Worm (Caenorhabditis elegans): ENCODE measurements around the gene algn-2.

Gene algn-2

ce11 chrII:5358137-5358745 is 16.8 kb upstream of the algn-2 start, which contains the start of the genes F09E5.11 and bmy-1 (continued):
- TF ChIP-seq nhr-25 (tag; optimal IDR thresholded peaks at IDR 0.05; ENCODE audit: borderline replicate concordance, insufficient read depth), result peak; percentile 2
- peak; percentile 83 for TF ChIP-seq dmd-9 (GFP tag; IDR thresholded peaks at IDR 0.05)
- peak; percentile 54 for TF ChIP-seq set-16 (GFP tag; IDR thresholded peaks at IDR 0.05)
- TF ChIP-seq daf-19 (GFP tag; conservative IDR thresholded peaks at IDR 0.05), result no peak
- TF ChIP-seq R02D3.7 (tag; optimal IDR thresholded peaks at IDR 0.05), result peak; percentile 93
- TF ChIP-seq ctbp-1 (GFP tag; IDR thresholded peaks at IDR 0.05), result 0 out of 2 replicates have a peak, but pooled peaks have one; percentile 54
- TF ChIP-seq mep-1 (tag; optimal IDR thresholded peaks at IDR 0.05), result peak; percentile 81
- peak; percentile 61; the same call in 1 of the 2 replicates for TF ChIP-seq arid-1 (GFP tag; conservative IDR thresholded peaks at IDR 0.05)
- no peak for TF ChIP-seq ztf-11 (tag; optimal IDR thresholded peaks at IDR 0.05)
- TF ChIP-seq cey-2 (tag; optimal IDR thresholded peaks at IDR 0.05; ENCODE audit: borderline replicate concordance, insufficient read depth), result no peak
- no peak for TF ChIP-seq daf-8 (GFP tag; IDR thresholded peaks at IDR 0.05)
- no peak for TF ChIP-seq ceh-28 (tag; optimal IDR thresholded peaks at IDR 0.05)
- peak; percentile 58 for TF ChIP-seq F37D6.2 (tag; optimal IDR thresholded peaks at IDR 0.05)
- no peak for TF ChIP-seq F44E2.7 (GFP tag; IDR thresholded peaks at IDR 0.05)
- no peak for TF ChIP-seq ceh-32 (tag; optimal IDR thresholded peaks at IDR 0.05; ENCODE audit: poor library complexity)
- peak in 1 of 2 experiments; percentile 36 for TF ChIP-seq mdl-1 (tag; optimal IDR thresholded peaks at IDR 0.05)
- TF ChIP-seq lin-39 (tag; optimal IDR thresholded peaks at IDR 0.05), result no peak
- no peak for TF ChIP-seq zip-11 (GFP tag; IDR thresholded peaks at IDR 0.05)
- TF ChIP-seq ZK546.5 (tag; optimal IDR thresholded peaks at IDR 0.05), result no peak
- TF ChIP-seq php-3 (GFP tag; IDR thresholded peaks at IDR 0.05), result 0 out of 2 replicates have a peak, but pooled peaks have one; percentile 15
- no peak for TF ChIP-seq zag-1 (tag; optimal IDR thresholded peaks at IDR 0.05)
- TF ChIP-seq nhr-77 (tag; optimal IDR thresholded peaks at IDR 0.05), result peak; percentile 70
- TF ChIP-seq saeg-2 (GFP tag; IDR thresholded peaks at IDR 0.05), result peak; percentile 60; the same call in 1 of the 2 replicates
- peak; percentile 67 for TF ChIP-seq madf-9 (GFP tag; conservative IDR thresholded peaks at IDR 0.05)
- TF ChIP-seq fkh-10 (GFP tag; optimal IDR thresholded peaks at IDR 0.05), result peak; percentile 61
- no peak for TF ChIP-seq aly-2 (tag; optimal IDR thresholded peaks at IDR 0.05)
- TF ChIP-seq nhr-76 (tag; optimal IDR thresholded peaks at IDR 0.05), result no peak
- TF ChIP-seq attf-4 (tag; optimal IDR thresholded peaks at IDR 0.05), result no peak
- TF ChIP-seq dmd-8 (GFP tag; IDR thresholded peaks at IDR 0.05), result no peak
- TF ChIP-seq lin-1 (GFP tag; IDR thresholded peaks at IDR 0.05), result no peak
- peak; percentile 79 for TF ChIP-seq dpl-1 (GFP tag; optimal IDR thresholded peaks at IDR 0.05)
- peak; percentile 70 for TF ChIP-seq nhr-6 (tag; optimal IDR thresholded peaks at IDR 0.05)
- TF ChIP-seq skn-1 (tag; optimal IDR thresholded peaks at IDR 0.05), result no peak
- no peak for TF ChIP-seq snpc-4 (tag; optimal IDR thresholded peaks at IDR 0.05)
- no peak for TF ChIP-seq nhr-111 (GFP tag; optimal IDR thresholded peaks at IDR 0.05)
- TF ChIP-seq T26A8.4 (GFP tag; IDR thresholded peaks at IDR 0.05), result peak; percentile 80
- peak; percentile 60 for TF ChIP-seq nhr-102 (tag; optimal IDR thresholded peaks at IDR 0.05)
- peak; percentile 83 for TF ChIP-seq lin-15B (tag; optimal IDR thresholded peaks at IDR 0.05)
- TF ChIP-seq unc-39 (tag; optimal IDR thresholded peaks at IDR 0.05), result no peak
- peak; percentile 67 for TF ChIP-seq pha-4 (GFP tag; IDR thresholded peaks at IDR 0.05)
- no peak for TF ChIP-seq pha-4 (tag; optimal IDR thresholded peaks at IDR 0.05)
- TF ChIP-seq nhr-237 (tag; optimal IDR thresholded peaks at IDR 0.05), result no peak
- no peak for TF ChIP-seq lin-29 (GFP tag; IDR thresholded peaks at IDR 0.05)
- no peak for TF ChIP-seq D1046.2 (GFP tag; IDR thresholded peaks at IDR 0.05)
- peak; percentile 84 for TF ChIP-seq dve-1 (tag; optimal IDR thresholded peaks at IDR 0.05; ENCODE audit: insufficient read depth)
- TF ChIP-seq F10B5.3 (tag; optimal IDR thresholded peaks at IDR 0.05), result no peak
- TF ChIP-seq pqm-1 (tag; optimal IDR thresholded peaks at IDR 0.05), result no peak
- no peak for TF ChIP-seq F49E8.2 (tag; optimal IDR thresholded peaks at IDR 0.05; ENCODE audit: borderline replicate concordance)
- peak; percentile 53 for TF ChIP-seq nhr-28 (tag; optimal IDR thresholded peaks at IDR 0.05)
- no peak for TF ChIP-seq mdt-29 (GFP tag; IDR thresholded peaks at IDR 0.05)
- TF ChIP-seq jun-1 (tag; optimal IDR thresholded peaks at IDR 0.05), result no peak
